Fruit fly (Drosophila melanogaster): Measurements from ENCODE around the gene CG7889.

CG7889 gene

DNA sequence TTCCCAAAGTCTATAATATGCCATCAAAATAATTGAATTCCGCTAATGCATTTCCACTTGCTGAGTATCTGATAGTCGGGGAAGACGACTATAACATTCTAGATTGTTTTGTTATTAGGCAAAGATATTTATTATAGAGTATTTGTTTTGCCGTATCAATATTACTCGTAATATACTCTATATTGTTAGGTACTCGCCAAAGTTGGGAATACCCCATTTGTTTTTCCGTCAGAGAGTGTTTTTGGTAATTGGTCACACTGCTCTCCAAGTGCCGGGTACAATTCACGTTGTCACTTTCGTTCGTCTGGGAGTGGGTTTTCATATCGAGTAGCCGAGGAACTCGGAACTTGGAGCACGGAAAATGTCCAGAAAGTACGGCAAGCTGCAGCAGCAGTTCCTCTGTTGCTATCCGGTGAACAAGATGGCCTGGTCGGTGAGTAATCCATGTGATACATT, at the start of gene CG7889:
CG7889 (plus strand) TSS at position 253 of the 456 bp plus-strand sequence.
- peak; percentile 31 for TF ChIP-seq noc (tag; optimal IDR thresholded peaks at IDR 0.05)

DNA sequence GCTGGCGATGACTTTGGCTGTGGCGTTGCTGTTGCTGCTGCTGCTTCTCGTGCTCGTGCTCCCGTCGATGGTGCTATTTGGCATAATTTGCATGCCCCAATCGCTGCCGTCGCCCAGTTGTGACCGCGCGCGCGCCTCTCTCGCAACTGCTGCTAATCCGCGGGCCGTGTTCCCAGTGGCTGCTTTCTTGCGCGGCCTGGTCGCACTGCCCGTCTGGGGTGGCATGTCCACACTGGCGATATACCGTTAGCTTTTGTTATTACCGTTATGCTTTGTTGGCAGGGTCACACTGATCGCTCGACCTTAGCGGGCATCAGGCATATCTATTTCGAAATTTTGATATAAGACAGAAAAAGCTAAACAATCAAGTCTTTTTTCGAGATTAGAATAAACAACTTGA, 41.8 kb upstream of the CG7889 start, which contains the start of gene CG7990:
CG7990 (minus strand) TSS at position 350 of the 400 bp plus-strand sequence.
- TF ChIP-seq noc (tag; optimal IDR thresholded peaks at IDR 0.05): no peak

dm6 chrX:19208014-19208413, 35.4 kb upstream of the CG7889 start, which contains the start of gene Ulp1:
Gene Ulp1 (minus strand): TSS chrX:19208187.
- no peak for TF ChIP-seq noc (tag; optimal IDR thresholded peaks at IDR 0.05)

- TF ChIP-seq noc (tag; optimal IDR thresholded peaks at IDR 0.05): no peak
Observed at dm6 chrX:19211982-19212381, 31.4 kb upstream of the CG7889 start, which contains the start of gene CG14195. Gene CG14195 (minus strand): TSS chrX:19212082.

DNA sequence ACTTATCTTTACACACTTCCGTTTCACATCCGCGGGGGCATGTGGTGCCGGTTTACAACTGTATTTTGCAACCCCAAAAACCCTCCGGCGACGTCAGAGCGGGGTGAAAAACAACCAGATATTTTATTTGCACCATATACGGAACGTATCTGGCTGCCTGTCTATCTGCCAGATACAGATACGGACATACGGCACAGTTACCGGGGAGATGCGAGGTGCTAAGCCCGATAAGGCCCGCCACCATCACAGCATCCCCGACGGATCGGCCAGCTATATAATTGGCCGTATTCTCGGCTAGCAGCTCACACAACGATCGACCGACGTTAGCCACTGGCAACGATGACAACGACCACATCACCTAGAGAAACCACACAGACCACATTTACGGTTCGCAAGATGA, 30.5 kb upstream of the CG7889 start, which contains the start of gene Mur18B:
Mur18B (plus strand) TSS at position 301 of the 400 bp plus-strand sequence.
- no peak for TF ChIP-seq noc (tag; optimal IDR thresholded peaks at IDR 0.05)

- no peak for TF ChIP-seq noc (tag; optimal IDR thresholded peaks at IDR 0.05)
Observed at dm6 chrX:19215215-19215614, 28.2 kb upstream of the CG7889 start, which contains the start of gene Muc18B. Gene Muc18B (plus strand): TSS chrX:19215515.

dm6 chrX:19216671-19217070, 26.8 kb upstream of the CG7889 start:
- TF ChIP-seq noc (tag; optimal IDR thresholded peaks at IDR 0.05): peak; percentile 70

DNA sequence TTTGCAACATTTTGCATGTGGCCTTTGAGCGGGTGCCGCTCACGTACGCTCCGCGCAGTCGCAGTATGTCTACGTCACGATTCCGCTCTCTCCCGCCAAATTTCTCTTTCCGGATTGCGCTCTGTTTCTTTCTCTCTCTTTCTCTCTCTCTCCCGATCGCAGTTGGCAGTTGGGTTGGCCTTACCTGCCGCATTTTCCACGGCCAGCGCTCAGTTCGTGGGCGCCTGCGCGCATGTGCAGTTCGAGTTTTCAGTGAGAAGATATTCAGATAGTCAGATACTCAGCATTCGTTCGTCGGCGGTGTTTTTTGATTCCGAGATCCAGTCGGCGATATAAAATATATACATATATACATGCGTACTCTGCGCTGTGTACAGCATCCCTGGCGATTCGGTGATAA, 23.0 kb upstream of the CG7889 start, which contains the start of gene CG7884:
CG7884 (plus strand) TSS at position 208 of the 400 bp plus-strand sequence.
- TF ChIP-seq noc (tag; optimal IDR thresholded peaks at IDR 0.05): no peak

- TF ChIP-seq noc (tag; optimal IDR thresholded peaks at IDR 0.05): no peak
Observed at dm6 chrX:19220963-19221572, 22.4 kb upstream of the CG7889 start.

dm6 chrX:19224580-19225303, 18.7 kb upstream of the CG7889 start:
- TF ChIP-seq noc (tag; optimal IDR thresholded peaks at IDR 0.05): no peak

DNA sequence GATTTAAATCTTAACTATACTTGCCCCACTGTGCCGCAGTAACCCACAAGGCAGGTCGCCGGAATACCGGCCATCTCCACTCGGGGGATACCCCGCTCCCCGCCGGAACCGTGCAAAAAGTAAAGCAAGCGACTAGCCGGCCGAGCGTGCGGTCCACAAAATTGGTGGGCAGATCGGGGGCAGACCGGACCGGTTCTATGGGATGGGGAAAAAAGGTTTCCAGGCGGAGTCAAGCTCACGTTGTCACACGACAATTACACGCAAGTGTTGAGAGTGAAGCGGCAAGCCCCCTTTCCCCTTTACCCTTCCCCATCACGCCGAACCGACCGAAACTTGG, 18.2 kb upstream of the CG7889 start:
- TF ChIP-seq noc (tag; optimal IDR thresholded peaks at IDR 0.05): no peak

dm6 chrX:19229855-19230433, 13.5 kb upstream of the CG7889 start:
- TF ChIP-seq noc (tag; optimal IDR thresholded peaks at IDR 0.05): no peak

DNA sequence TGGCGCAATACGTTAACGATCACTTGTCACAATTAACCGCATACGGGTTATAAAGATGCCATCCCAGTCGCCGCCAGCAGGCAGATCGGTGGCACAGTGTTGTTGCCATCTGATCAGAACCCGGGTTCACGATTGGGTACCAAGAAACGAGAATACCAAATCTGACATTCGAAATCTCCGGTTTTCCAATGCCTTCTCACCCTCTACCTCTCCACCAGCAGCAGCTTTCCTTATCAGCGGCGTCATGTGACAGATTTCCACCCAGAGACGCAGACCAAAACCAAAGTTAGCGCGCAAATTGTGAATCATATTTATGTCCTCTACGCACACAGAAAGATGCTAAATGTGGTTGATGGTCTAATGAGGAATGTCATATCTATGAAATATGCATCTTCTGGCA, 4.8 kb upstream of the CG7889 start:
- no peak for TF ChIP-seq noc (tag; optimal IDR thresholded peaks at IDR 0.05)

dm6 chrX:19239365-19239764, 4.1 kb upstream of the CG7889 start:
- TF ChIP-seq noc (tag; optimal IDR thresholded peaks at IDR 0.05): no peak

- no peak for TF ChIP-seq noc (tag; optimal IDR thresholded peaks at IDR 0.05)
Observed at dm6 chrX:19240230-19240839, 3.1 kb upstream of the CG7889 start.

- no peak for TF ChIP-seq noc (tag; optimal IDR thresholded peaks at IDR 0.05)
Observed at dm6 chrX:19241790-19242373, 1.5 kb upstream of the CG7889 start, which contains the start of gene CG14196. Gene CG14196 (minus strand): TSS chrX:19241840.
